Worm (Caenorhabditis elegans) whole organism, L3 larva: ENCODE data around the gene lmd-5.

Experiments used
- elt-1 ChIP-seq: fragments of 150-350 bp; optimal IDR thresholded peaks from 2 replicates; lab custom pipeline; 2014; ENCODE audit warnings: missing biosample characterization, missing genetic modification characterization
- jun-1 ChIP-seq: fragments of 150-350 bp; optimal IDR thresholded peaks from 2 replicates; lab custom pipeline; 2014; ENCODE audit warnings: missing biosample characterization, missing genetic modification reagents, missing genetic modification characterization
- nhr-76 ChIP-seq: fragments of 150-350 bp; sonication (generic microtip); optimal IDR thresholded peaks from 5 replicates; lab custom pipeline; 2014; ENCODE audit warnings: missing biosample characterization, missing genetic modification characterization
- zag-1 ChIP-seq: fragments of 150-350 bp; optimal IDR thresholded peaks from 2 replicates; lab custom pipeline; 2014; ENCODE audit warnings: missing biosample characterization, missing genetic modification characterization

- no peak for TF ChIP-seq jun-1 (tag; lab: Kevin White, UChicago)
- no peak for TF ChIP-seq nhr-76 (tag; lab: Kevin White, UChicago)
- no peak for TF ChIP-seq elt-1 (tag; lab: Kevin White, UChicago)
- no peak for TF ChIP-seq zag-1
These were observed 4.7 kb upstream of the lmd-5 start, which contains the start of gene srx-33 for ce11 chrV:7118796-7119195.
